Worm (Caenorhabditis elegans): Measurements from ENCODE around the gene Y46G5A.23.

Y46G5A.23 gene

ce11 chrII:12855900-12856299 is 27.1 kb upstream of the Y46G5A.23 start, which contains the start of gene Y46G5A.29:
Gene Y46G5A.29 (plus strand): TSS chrII:12856200.
- TF ChIP-seq ztf-28 (GFP tag; IDR thresholded peaks at IDR 0.05) (no peak), attf-3 (GFP tag; conservative IDR thresholded peaks at IDR 0.05) (no peak), nhr-80 (tag; optimal IDR thresholded peaks at IDR 0.05) (no peak), nfya-1 (tag; optimal IDR thresholded peaks at IDR 0.05; ENCODE audit: borderline replicate concordance, insufficient read depth) (no peak), madf-10 (tag; optimal IDR thresholded peaks at IDR 0.05) (no peak), ceh-100 (GFP tag; IDR thresholded peaks at IDR 0.05) (no peak), let-607 (tag; optimal IDR thresholded peaks at IDR 0.05) (no peak), ztf-6 (GFP tag; IDR thresholded peaks at IDR 0.05) (no peak)

- no peak for TF ChIP-seq atf-7 (tag; optimal IDR thresholded peaks at IDR 0.05)
- no peak for TF ChIP-seq ets-4 (GFP tag; optimal IDR thresholded peaks at IDR 0.05)
- no peak for TF ChIP-seq mes-4 (tag; optimal IDR thresholded peaks at IDR 0.05)
- no peak for TF ChIP-seq repo-1 (tag; optimal IDR thresholded peaks at IDR 0.05)
- TF ChIP-seq madf-3 (GFP tag; IDR thresholded peaks at IDR 0.05), result no peak
- no peak for TF ChIP-seq sptf-2 (GFP tag; optimal IDR thresholded peaks at IDR 0.05)
- no peak for TF ChIP-seq lin-26 (GFP tag; IDR thresholded peaks at IDR 0.05)
- no peak for TF ChIP-seq ceh-58 (GFP tag; IDR thresholded peaks at IDR 0.05)
- TF ChIP-seq attf-5 (GFP tag; optimal IDR thresholded peaks at IDR 0.05), result no peak
Observed at ce11 chrII:12850129-12850528, 21.4 kb upstream of the Y46G5A.23 start, which contains the start of gene Y46G5A.28. Gene Y46G5A.28 (plus strand): TSS chrII:12850429.

ce11 chrII:12847736-12848135 is 19.0 kb upstream of the Y46G5A.23 start, which contains the start of gene pes-10:
Gene pes-10 (minus strand): TSS chrII:12847836.
- TF ChIP-seq sptf-2 (GFP tag; optimal IDR thresholded peaks at IDR 0.05), result no peak
- no peak for TF ChIP-seq hlh-26 (GFP tag; conservative IDR thresholded peaks at IDR 0.05)
- TF ChIP-seq lir-1 (GFP tag; conservative IDR thresholded peaks at IDR 0.05), result no peak
- no peak for TF ChIP-seq pbrm-1 (GFP tag; IDR thresholded peaks at IDR 0.05)
- TF ChIP-seq snpc-1.1 (tag; optimal IDR thresholded peaks at IDR 0.05; ENCODE audit: insufficient read depth), result no peak
- TF ChIP-seq lin-35 (GFP tag; optimal IDR thresholded peaks at IDR 0.05), result no peak
- no peak for TF ChIP-seq let-607 (tag; optimal IDR thresholded peaks at IDR 0.05)
- no peak for TF ChIP-seq F57A8.1 (GFP tag; optimal IDR thresholded peaks at IDR 0.05)
- no peak for TF ChIP-seq F22D6.2 (tag; optimal IDR thresholded peaks at IDR 0.05)

- no peak for TF ChIP-seq hlh-12 (tag; optimal IDR thresholded peaks at IDR 0.05)
- TF ChIP-seq sdz-38 (tag; optimal IDR thresholded peaks at IDR 0.05), result no peak
- no peak for TF ChIP-seq cebp-2 (GFP tag; IDR thresholded peaks at IDR 0.05)
- no peak for TF ChIP-seq F57A8.1 (GFP tag; optimal IDR thresholded peaks at IDR 0.05)
- TF ChIP-seq ztf-26 (tag; optimal IDR thresholded peaks at IDR 0.05), result no peak
- no peak for TF ChIP-seq hmg-20 (GFP tag; IDR thresholded peaks at IDR 0.05)
- no peak for TF ChIP-seq pha-4 (tag; optimal IDR thresholded peaks at IDR 0.05)
- no peak for TF ChIP-seq lag-1 (GFP tag; IDR thresholded peaks at IDR 0.05)
- no peak for TF ChIP-seq bed-2 (GFP tag; IDR thresholded peaks at IDR 0.05)
- no peak for TF ChIP-seq ztf-3 (GFP tag; optimal IDR thresholded peaks at IDR 0.05)
- no peak for TF ChIP-seq rcor-1 (GFP tag; IDR thresholded peaks at IDR 0.05)
- TF ChIP-seq snpc-1.3 (tag; optimal IDR thresholded peaks at IDR 0.05; ENCODE audit: insufficient read depth), result no peak
- TF ChIP-seq Y95B8A.8 (GFP tag; IDR thresholded peaks at IDR 0.05), result no peak
- TF ChIP-seq attf-3 (GFP tag; conservative IDR thresholded peaks at IDR 0.05), result no peak
- no peak for TF ChIP-seq madf-8 (GFP tag; conservative IDR thresholded peaks at IDR 0.05)
Observed at ce11 chrII:12840057-12840456, 11.3 kb upstream of the Y46G5A.23 start, which contains the start of gene lgc-35. Gene lgc-35 (minus strand): TSS chrII:12840157.
